Worm (Caenorhabditis elegans) whole organism, mixed stage, embryonic: ENCODE results near the gene C54F6.15.

Experiments used
- M03D4.4 ChIP-seq: sonication (generic microtip); optimal IDR thresholded peaks from 2 replicates; lab custom pipeline; 2017; ENCODE audit warnings: mild to moderate bottlenecking, missing genetic modification characterization, missing compliant biosample characterization
- bed-3 ChIP-seq: fragments of 200-800 bp; sonication (Bioruptor generic); optimal IDR thresholded peaks from 3 replicates; lab custom pipeline; 2018; ENCODE audit warnings: mild to moderate bottlenecking, missing genetic modification characterization, moderate library complexity, missing compliant biosample characterization
- blmp-1 ChIP-seq: fragments of 150-350 bp; optimal IDR thresholded peaks from 2 replicates; lab custom pipeline; 2014; ENCODE audit warnings: missing biosample characterization, missing genetic modification characterization
- ceh-39 ChIP-seq: fragments of 150-350 bp; optimal IDR thresholded peaks from 2 replicates; lab custom pipeline; 2014; ENCODE audit warnings: missing biosample characterization, missing genetic modification characterization
- ceh-43 ChIP-seq: fragments of 200-800 bp; sonication (Bioruptor generic); optimal IDR thresholded peaks from 2 replicates; lab custom pipeline; 2018; ENCODE audit warnings: mild to moderate bottlenecking, missing genetic modification characterization, moderate library complexity, missing compliant biosample characterization
- ceh-83 ChIP-seq: fragments of 200-800 bp; sonication (Bioruptor generic); optimal IDR thresholded peaks from 2 replicates; lab custom pipeline; 2018; ENCODE audit warnings: mild to moderate bottlenecking, missing genetic modification characterization, missing compliant biosample characterization
- ces-1 ChIP-seq: fragments of 150-350 bp; optimal IDR thresholded peaks from 2 replicates; lab custom pipeline; 2014; ENCODE audit warnings: missing biosample characterization, missing genetic modification reagents, missing genetic modification characterization
- drap-1 ChIP-seq: fragments of 200-800 bp; sonication (Bioruptor generic); optimal IDR thresholded peaks from 3 replicates; lab custom pipeline; 2018; ENCODE audit warnings: mild to moderate bottlenecking, missing genetic modification characterization, missing compliant biosample characterization
- elt-3 ChIP-seq: fragments of 150-350 bp; optimal IDR thresholded peaks from 2 replicates; lab custom pipeline; 2014; ENCODE audit warnings: missing biosample characterization, missing genetic modification characterization
- flh-1 ChIP-seq: fragments of 200-800 bp; sonication (Bioruptor generic); optimal IDR thresholded peaks from 2 replicates; lab custom pipeline; 2018; ENCODE audit warnings: mild to moderate bottlenecking, missing genetic modification characterization, moderate library complexity, missing compliant biosample characterization
- ham-2 ChIP-seq: fragments of 200-800 bp; sonication (Bioruptor generic); optimal IDR thresholded peaks from 2 replicates; lab custom pipeline; 2018; ENCODE audit warnings: mild to moderate bottlenecking, missing genetic modification characterization, missing compliant biosample characterization
- lin-13 ChIP-seq: fragments of 150-350 bp; optimal IDR thresholded peaks from 2 replicates; lab custom pipeline; 2014; ENCODE audit warnings: missing biosample characterization, missing genetic modification characterization
- lin-32 ChIP-seq: fragments of 200-800 bp; sonication (Bioruptor generic); optimal IDR thresholded peaks from 2 replicates; lab custom pipeline; 2018; ENCODE audit warnings: mild to moderate bottlenecking, missing genetic modification characterization, missing compliant biosample characterization
- lsy-2 ChIP-seq: fragments of 150-350 bp; optimal IDR thresholded peaks from 2 replicates; lab custom pipeline; 2014; ENCODE audit warnings: missing biosample characterization, missing genetic modification characterization
- mab-5 ChIP-seq: fragments of 150-350 bp; optimal IDR thresholded peaks from 2 replicates; lab custom pipeline; 2014; ENCODE audit warnings: missing biosample characterization, missing genetic modification characterization
- mep-1 ChIP-seq: fragments of 150-350 bp; optimal IDR thresholded peaks from 2 replicates; lab custom pipeline; 2017; ENCODE audit warnings: missing biosample characterization, missing genetic modification reagents, missing genetic modification characterization, inconsistent platforms
- mls-2 ChIP-seq: sonication (generic microtip); optimal IDR thresholded peaks from 2 replicates; lab custom pipeline; 2016; ENCODE audit warnings: mild to moderate bottlenecking, missing genetic modification characterization, moderate library complexity, missing compliant biosample characterization
- nhr-12 ChIP-seq: fragments of 150-350 bp; optimal IDR thresholded peaks from 2 replicates; lab custom pipeline; 2014; ENCODE audit warnings: missing biosample characterization, missing genetic modification characterization
- nhr-2 ChIP-seq: fragments of 150-350 bp; optimal IDR thresholded peaks from 2 replicates; lab custom pipeline; 2014; ENCODE audit warnings: missing biosample characterization, missing genetic modification characterization
- nhr-237 ChIP-seq: fragments of 150-350 bp; optimal IDR thresholded peaks from 2 replicates; lab custom pipeline; 2014; ENCODE audit warnings: missing biosample characterization, missing genetic modification characterization
- nhr-28 ChIP-seq: fragments of 150-350 bp; optimal IDR thresholded peaks from 2 replicates; lab custom pipeline; 2014; ENCODE audit warnings: missing biosample characterization, missing genetic modification characterization
- pha-4 ChIP-seq: fragments of 150-350 bp; optimal IDR thresholded peaks from 2 replicates; lab custom pipeline; 2018; ENCODE audit warnings: missing biosample characterization, missing genetic modification reagents, missing genetic modification characterization
- sem-2 ChIP-seq: fragments of 200-800 bp; sonication (Bioruptor generic); optimal IDR thresholded peaks from 2 replicates; lab custom pipeline; 2018; ENCODE audit warnings: mild to moderate bottlenecking, missing genetic modification characterization, missing compliant biosample characterization
- sptf-1 ChIP-seq: sonication (generic microtip); optimal IDR thresholded peaks from 2 replicates; lab custom pipeline; 2017; ENCODE audit warnings: mild to moderate bottlenecking, missing genetic modification characterization, moderate library complexity, missing compliant biosample characterization
- tbx-8 ChIP-seq: fragments of 200-800 bp; sonication (Bioruptor generic); optimal IDR thresholded peaks from 2 replicates; lab custom pipeline; 2018; ENCODE audit warnings: mild to moderate bottlenecking, missing genetic modification characterization, moderate library complexity, missing compliant biosample characterization
- unc-120 ChIP-seq: sonication (generic microtip); optimal IDR thresholded peaks from 2 replicates; lab custom pipeline; 2017; ENCODE audit warnings: missing genetic modification characterization, missing compliant biosample characterization; ENCODE audit not compliant: poor library complexity, severe bottlenecking
- unc-39 ChIP-seq: fragments of 150-350 bp; optimal IDR thresholded peaks from 2 replicates; lab custom pipeline; 2014; ENCODE audit warnings: missing biosample characterization, missing genetic modification characterization
- unc-62 ChIP-seq: fragments of 150-350 bp; optimal IDR thresholded peaks from 2 replicates; lab custom pipeline; 2014; ENCODE audit warnings: missing biosample characterization, missing genetic modification reagents, missing genetic modification characterization
- zip-8 ChIP-seq: fragments of 150-350 bp; optimal IDR thresholded peaks from 2 replicates; lab custom pipeline; 2014; ENCODE audit warnings: missing biosample characterization, missing genetic modification characterization
- ztf-11 ChIP-seq: fragments of 150-350 bp; optimal IDR thresholded peaks from 2 replicates; lab custom pipeline; 2014; ENCODE audit warnings: missing biosample characterization, missing genetic modification characterization

C54F6.15 gene

DNA sequence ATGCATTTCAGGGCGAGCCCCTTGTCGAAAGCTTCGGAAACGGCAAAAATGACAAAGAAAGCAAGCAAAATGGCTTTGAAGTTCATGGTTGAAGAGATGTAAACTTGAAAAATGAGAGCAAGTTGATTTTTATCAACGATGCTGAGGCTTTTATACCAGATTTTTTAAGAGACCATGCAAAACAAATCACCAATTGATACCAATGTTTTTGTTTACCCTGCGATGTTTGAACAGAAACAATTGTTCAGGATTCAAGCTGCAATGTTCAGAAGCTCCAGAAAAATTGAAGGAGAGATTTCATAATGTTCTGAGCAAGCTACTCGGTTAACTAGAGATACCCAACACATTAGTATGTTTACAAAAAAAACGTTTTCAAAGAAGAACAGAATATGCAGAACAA is at the start of gene C54F6.15:
TSS of gene C54F6.15 (minus strand) at position 101 of the 400 bp plus-strand sequence.
- TF ChIP-seq nhr-28 (tag; lab: Kevin White, UChicago) (no peak), ces-1 (GFP tag; lab: Kevin White, UChicago) (no peak), ceh-83 (no peak), unc-39 (tag; lab: Kevin White, UChicago) (no peak), elt-3 (no peak), ztf-11 (tag; lab: Kevin White, UChicago) (no peak), nhr-237 (tag; lab: Kevin White, UChicago) (no peak), sptf-1 (tag; lab: Kevin White, UChicago) (no peak), ceh-39 (tag; lab: Kevin White, UChicago) (no peak), mep-1 (tag; lab: Kevin White, UChicago) (no peak), drap-1 (GFP tag; lab: Kevin White, UChicago) (no peak), unc-62 (no peak), nhr-2 (no peak), lsy-2 (tag; lab: Kevin White, UChicago) (no peak), tbx-8 (GFP tag; lab: Kevin White, UChicago) (no peak), bed-3 (GFP tag; lab: Kevin White, UChicago) (no peak)

ce11 chrV:7570955-7571354 is 48.8 kb upstream of the C54F6.15 start, which contains the start of gene F19F10.14:
Gene F19F10.14, minus strand, starts transcription at chrV:7571055.
- TF ChIP-seq flh-1 (no peak), nhr-28 (tag; lab: Kevin White, UChicago) (no peak)

DNA sequence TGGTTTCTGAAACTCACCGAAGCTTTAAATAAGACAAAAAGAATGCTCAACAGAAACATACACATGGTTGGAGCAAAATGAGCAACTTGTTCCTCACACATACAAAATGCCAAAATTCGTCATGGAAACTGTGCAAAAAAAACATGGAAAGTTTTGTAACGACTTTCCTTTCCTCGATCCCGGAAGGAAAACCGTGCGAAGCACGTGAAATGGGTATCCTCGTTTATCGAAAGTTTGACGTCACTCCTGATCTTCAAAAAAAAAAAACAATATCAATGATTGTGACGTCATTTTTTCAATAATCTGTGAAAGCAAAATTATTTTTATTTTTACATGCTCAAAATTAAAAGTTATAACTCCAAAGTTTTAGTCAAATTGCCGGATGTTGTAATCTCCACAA is 48.1 kb upstream of the C54F6.15 start, which contains the start of gene clec-212:
TSS of gene clec-212 (minus strand) at position 101 of the 400 bp plus-strand sequence.
- TF ChIP-seq lsy-2 (tag; lab: Kevin White, UChicago) (no peak), zip-8 (tag; lab: Kevin White, UChicago) (peak; percentile 54)

- TF ChIP-seq ceh-83 (no peak), sem-2 (GFP tag; lab: Kevin White, UChicago) (no peak), nhr-28 (tag; lab: Kevin White, UChicago) (no peak), ham-2 (GFP tag; lab: Kevin White, UChicago) (no peak), nhr-2 (no peak), sptf-1 (tag; lab: Kevin White, UChicago) (no peak), flh-1 (no peak)
- TF ChIP-seq, all 35 proteins: peak for 0
These were observed 40.8 kb upstream of the C54F6.15 start, which contains the start of gene F19F10.1 for ce11 chrV:7562947-7563346. Gene F19F10.1, plus strand, starts transcription at chrV:7563247.

DNA sequence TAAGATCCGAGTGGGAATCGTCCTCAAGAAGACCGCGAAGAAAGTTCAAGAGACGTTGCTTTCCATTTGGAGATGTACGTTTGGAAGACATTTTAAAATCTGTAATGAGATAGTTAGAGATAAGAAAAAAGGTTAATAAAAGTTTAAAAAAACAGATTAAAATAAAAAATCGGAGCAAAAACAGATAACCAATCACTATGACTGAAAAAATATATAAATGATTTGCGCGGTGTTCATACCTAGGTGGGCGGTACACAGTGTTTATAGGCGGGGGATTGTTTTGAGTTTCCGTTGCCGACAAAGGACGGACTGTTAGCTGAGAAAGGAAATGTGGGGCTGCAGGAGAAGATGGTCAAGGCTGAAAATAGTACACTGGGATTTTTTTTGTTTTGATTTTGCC is 36.5 kb upstream of the C54F6.15 start, which contains the start of gene ets-7:
TSS of gene ets-7 (minus strand) at position 101 of the 400 bp plus-strand sequence.
- TF ChIP-seq ceh-39 (tag; lab: Kevin White, UChicago) (no peak), lsy-2 (tag; lab: Kevin White, UChicago) (no peak), unc-39 (tag; lab: Kevin White, UChicago) (no peak), ztf-11 (tag; lab: Kevin White, UChicago) (no peak), ceh-43 (GFP tag; lab: Kevin White, UChicago) (no peak), zip-8 (tag; lab: Kevin White, UChicago) (no peak), mab-5 (no peak), flh-1 (no peak), bed-3 (GFP tag; lab: Kevin White, UChicago) (no peak), sem-2 (GFP tag; lab: Kevin White, UChicago) (no peak), mls-2 (no peak), pha-4 (tag; lab: Kevin White, UChicago) (no peak), unc-62 (no peak), nhr-12 (tag; lab: Kevin White, UChicago) (no peak)

- no peak for TF ChIP-seq elt-3
- no peak for TF ChIP-seq blmp-1 (tag; lab: Kevin White, UChicago)
- no peak for TF ChIP-seq sem-2 (GFP tag; lab: Kevin White, UChicago)
- no peak for TF ChIP-seq mep-1 (tag; lab: Kevin White, UChicago)
- no peak for TF ChIP-seq ceh-43 (GFP tag; lab: Kevin White, UChicago)
- TF ChIP-seq nhr-237 (tag; lab: Kevin White, UChicago), result no peak
- TF ChIP-seq lin-13 (tag; lab: Kevin White, UChicago), result no peak
- no peak for TF ChIP-seq zip-8 (tag; lab: Kevin White, UChicago)
- no peak for TF ChIP-seq nhr-12 (tag; lab: Kevin White, UChicago)
- no peak for TF ChIP-seq M03D4.4
- no peak for TF ChIP-seq unc-62
- TF ChIP-seq sptf-1 (tag; lab: Kevin White, UChicago), result no peak
- no peak for TF ChIP-seq lin-32
- no peak for TF ChIP-seq drap-1 (GFP tag; lab: Kevin White, UChicago)
- TF ChIP-seq unc-120 (tag; lab: Kevin White, UChicago), result no peak
- no peak for TF ChIP-seq lsy-2 (tag; lab: Kevin White, UChicago)
These were observed 33.7 kb upstream of the C54F6.15 start for ce11 chrV:7555875-7556274.
